Fruit fly (Drosophila melanogaster) whole organism, embryonic: Measurements from ENCODE around the gene enc.

Source experiments
- Ada2b ChIP-seq: fragments of 200-800 bp; sonication (Bioruptor generic); IDR thresholded peaks from 2 replicates; pipeline ENCODE4 v1.3.6; 2022; ENCODE audit warnings: missing biosample characterization, missing genetic modification characterization
- Atf-2 ChIP-seq: fragments of 200-800 bp; sonication (Bioruptor generic); optimal IDR thresholded peaks from 2 replicates; lab custom pipeline; 2016; ENCODE audit warnings: missing biosample characterization, missing genetic modification characterization
- B-H2 ChIP-seq: fragments of 200-800 bp; sonication (Bioruptor generic); optimal IDR thresholded peaks from 2 replicates; lab custom pipeline; 2018; ENCODE audit warnings: missing biosample characterization, mild to moderate bottlenecking, missing genetic modification characterization
- CG10321 ChIP-seq: fragments of 200-800 bp; sonication (Bioruptor generic); IDR thresholded peaks from 2 replicates; pipeline ENCODE4 v1.3.6; 2022; ENCODE audit warnings: missing biosample characterization, missing genetic modification characterization
- CG10979 ChIP-seq: fragments of 200-800 bp; sonication (Bioruptor generic); optimal IDR thresholded peaks from 2 replicates; lab custom pipeline; 2018; ENCODE audit warnings: missing biosample characterization, mild to moderate bottlenecking, missing genetic modification characterization, moderate library complexity
- CG1233 ChIP-seq: fragments of 200-800 bp; sonication (Bioruptor generic); optimal IDR thresholded peaks from 4 replicates; lab custom pipeline; 2018; ENCODE audit warnings: missing biosample characterization, mild to moderate bottlenecking, missing genetic modification characterization
- CG13296 ChIP-seq: fragments of 200-800 bp; sonication (Bioruptor generic); optimal IDR thresholded peaks from 3 replicates; lab custom pipeline; 2018; ENCODE audit warnings: missing biosample characterization, mild to moderate bottlenecking, missing genetic modification characterization
- CG14965 ChIP-seq: fragments of 200-800 bp; sonication (Bioruptor generic); optimal IDR thresholded peaks from 2 replicates; lab custom pipeline; 2016; ENCODE audit warnings: missing biosample characterization, missing genetic modification characterization, borderline replicate concordance
- CG15514 ChIP-seq: fragments of 200-800 bp; sonication (Bioruptor generic); optimal IDR thresholded peaks from 3 replicates; lab custom pipeline; 2017; ENCODE audit warnings: missing biosample characterization, missing genetic modification characterization, mild to moderate bottlenecking, moderate library complexity, missing genetic modification reagents
- CG16863 ChIP-seq: fragments of 200-800 bp; sonication (Bioruptor generic); optimal IDR thresholded peaks from 3 replicates; lab custom pipeline; 2016; ENCODE audit warnings: missing biosample characterization, missing genetic modification characterization
- CG2199 ChIP-seq: fragments of 200-800 bp; sonication (Bioruptor generic); IDR thresholded peaks from 3 replicates; pipeline ENCODE4 v1.3.6; 2022; ENCODE audit warnings: missing biosample characterization, missing genetic modification characterization
- CG31224 ChIP-seq: fragments of 200-800 bp; sonication (Bioruptor generic); IDR thresholded peaks from 2 replicates; pipeline ENCODE4 v1.3.6; 2022; ENCODE audit warnings: missing biosample characterization, missing genetic modification characterization
- CG31441 ChIP-seq: fragments of 200-800 bp; sonication (Bioruptor generic); IDR thresholded peaks from 2 replicates; pipeline ENCODE4 v1.3.6; 2022; ENCODE audit warnings: missing biosample characterization, missing genetic modification characterization
- CG4360 ChIP-seq: fragments of 200-800 bp; sonication (Bioruptor generic); IDR thresholded peaks from 2 replicates; pipeline ENCODE4 v1.3.6; 2022; ENCODE audit warnings: missing biosample characterization, missing genetic modification characterization
- CG5245 ChIP-seq: fragments of 200-800 bp; sonication (Bioruptor generic); optimal IDR thresholded peaks from 3 replicates; lab custom pipeline; 2016; ENCODE audit warnings: missing biosample characterization, missing genetic modification characterization
- CkIIα-i1 ChIP-seq: fragments of 200-800 bp; sonication (Bioruptor generic); IDR thresholded peaks from 2 replicates; pipeline ENCODE4 v1.3.6; 2022; ENCODE audit warnings: missing biosample characterization, missing genetic modification characterization
- HHEX ChIP-seq: fragments of 200-800 bp; sonication (Bioruptor generic); optimal IDR thresholded peaks from 3 replicates; lab custom pipeline; 2017; ENCODE audit warnings: missing biosample characterization, mild to moderate bottlenecking, missing genetic modification characterization, missing genetic modification reagents
- Hr78 ChIP-seq, 2 experiments: fragments of 200-800 bp in 1 of 2; fragments of >200 bp in 1 of 2; sonication (Bioruptor generic) in 1 of 2; optimal IDR thresholded peaks; 2 replicates each; lab custom pipeline; 2017 to 2019; ENCODE audit warnings: missing biosample characterization in 2 of 2, missing genetic modification characterization in 2 of 2, mild to moderate bottlenecking in 1 of 2, moderate library complexity in 1 of 2
- MTF-1 ChIP-seq: fragments of 200-800 bp; sonication (Bioruptor generic); optimal IDR thresholded peaks from 2 replicates; lab custom pipeline; 2018; ENCODE audit warnings: missing biosample characterization, mild to moderate bottlenecking, missing genetic modification characterization, borderline replicate concordance
- Med ChIP-seq: fragments of 200-800 bp; sonication (Bioruptor generic); peaks from one replicate; lab custom pipeline; 2016; ENCODE audit warnings: missing biosample characterization, missing genetic modification characterization, mild to moderate bottlenecking, inconsistent platforms, moderate library complexity
- Meics ChIP-seq: fragments of 200-800 bp; sonication (Bioruptor generic); optimal IDR thresholded peaks from 2 replicates; lab custom pipeline; 2017; ENCODE audit warnings: missing biosample characterization, mild to moderate bottlenecking, missing genetic modification characterization
- NC2α ChIP-seq: fragments of 200-800 bp; sonication (Bioruptor generic); optimal IDR thresholded peaks from 2 replicates; lab custom pipeline; 2016; ENCODE audit warnings: missing biosample characterization, missing genetic modification characterization
- Nf-YA ChIP-seq: fragments of 200-800 bp; sonication (Bioruptor generic); IDR thresholded peaks from 2 replicates; pipeline ENCODE4 v1.3.6; 2022; ENCODE audit warnings: missing biosample characterization, missing genetic modification characterization
- Sry-β ChIP-seq: fragments of 200-800 bp; sonication (Bioruptor generic); optimal IDR thresholded peaks from 2 replicates; lab custom pipeline; 2018; ENCODE audit warnings: missing biosample characterization, mild to moderate bottlenecking, missing genetic modification characterization, moderate library complexity
- Xrp1 ChIP-seq: fragments of 200-800 bp; sonication (Bioruptor generic); IDR thresholded peaks from 2 replicates; pipeline ENCODE4 v1.3.6; 2022; ENCODE audit warnings: missing biosample characterization, missing genetic modification characterization
- al ChIP-seq: fragments of 200-800 bp; sonication (Bioruptor generic); IDR thresholded peaks from 2 replicates; pipeline ENCODE4 v1.3.6; 2022; ENCODE audit warnings: missing biosample characterization, missing genetic modification characterization
- bcd ChIP-seq: fragments of 200-800 bp; sonication (Bioruptor generic); optimal IDR thresholded peaks from 2 replicates; lab custom pipeline; 2017; ENCODE audit warnings: missing biosample characterization, mild to moderate bottlenecking, missing genetic modification characterization
- chm ChIP-seq: fragments of 200-800 bp; sonication (Bioruptor generic); IDR thresholded peaks from 2 replicates; pipeline ENCODE4 v1.3.6; 2022; ENCODE audit warnings: missing biosample characterization, missing genetic modification characterization
- dmrt99B ChIP-seq: fragments of 200-800 bp; sonication (Bioruptor generic); optimal IDR thresholded peaks from 2 replicates; lab custom pipeline; 2018; ENCODE audit warnings: missing biosample characterization, mild to moderate bottlenecking, missing genetic modification characterization, moderate library complexity
- dysf ChIP-seq: fragments of 200-800 bp; sonication (Bioruptor generic); IDR thresholded peaks from 3 replicates; pipeline ENCODE4 v1.3.6; 2022; ENCODE audit warnings: missing biosample characterization, missing genetic modification characterization
- fd102C ChIP-seq: fragments of 200-800 bp; sonication (Bioruptor generic); optimal IDR thresholded peaks from 2 replicates; lab custom pipeline; 2018; ENCODE audit warnings: missing biosample characterization, mild to moderate bottlenecking, missing genetic modification characterization, moderate library complexity
- ftz-f1 ChIP-seq: fragments of 200-800 bp; sonication (Bioruptor generic); optimal IDR thresholded peaks from 2 replicates; lab custom pipeline; 2016; ENCODE audit warnings: missing biosample characterization, missing genetic modification characterization
- hkb ChIP-seq, 2 experiments: fragments of 200-800 bp in 1 of 2; fragments of >200 bp in 1 of 2; sonication (Bioruptor generic) in 1 of 2; IDR thresholded peaks in 1 of 2; optimal IDR thresholded peaks in 1 of 2; 2 replicates each; pipeline versions ENCODE4 v1.3.6 to Lab custom; 2017 to 2022; ENCODE audit warnings: missing biosample characterization in 1 of 2, missing genetic modification characterization in 1 of 2
- luna ChIP-seq: fragments of 200-800 bp; sonication (Bioruptor generic); optimal IDR thresholded peaks from 2 replicates; lab custom pipeline; 2016; ENCODE audit warnings: missing biosample characterization, missing genetic modification characterization
- mld ChIP-seq: fragments of 200-800 bp; sonication (Bioruptor generic); IDR thresholded peaks from 3 replicates; pipeline ENCODE4 v1.3.6; 2022; ENCODE audit warnings: missing biosample characterization, missing genetic modification characterization; ENCODE audit not compliant: partially characterized antibody
- nmo ChIP-seq: fragments of 200-800 bp; sonication (Bioruptor generic); optimal IDR thresholded peaks from 2 replicates; lab custom pipeline; 2018; ENCODE audit warnings: missing biosample characterization, mild to moderate bottlenecking, missing genetic modification characterization, moderate library complexity
- pfk ChIP-seq: fragments of 200-800 bp; sonication (Bioruptor generic); optimal IDR thresholded peaks from 2 replicates; lab custom pipeline; 2018; ENCODE audit warnings: missing biosample characterization, mild to moderate bottlenecking, missing genetic modification characterization, moderate library complexity
- prd ChIP-seq, 3 experiments: fragments of >200 bp in 2 of 3; fragments of 200-800 bp in 1 of 3; sonication (Bioruptor generic) in 1 of 3; optimal IDR thresholded peaks in 2 of 3; IDR thresholded peaks in 1 of 3; 2 replicates in 2 of 3; 3 replicates in 1 of 3; pipeline versions ENCODE4 v1.3.6 to Lab custom; 2017 to 2022; ENCODE audit warnings: missing biosample characterization in 1 of 3, missing genetic modification characterization in 1 of 3
- pros ChIP-seq: fragments of 200-800 bp; sonication (Bioruptor generic); optimal IDR thresholded peaks from 3 replicates; lab custom pipeline; 2019; ENCODE audit warnings: missing biosample characterization, mild to moderate bottlenecking, missing genetic modification characterization, moderate library complexity
- pzg ChIP-seq: fragments of 200-800 bp; sonication (Bioruptor generic); optimal IDR thresholded peaks from 3 replicates; lab custom pipeline; 2018; ENCODE audit warnings: missing biosample characterization, mild to moderate bottlenecking, missing genetic modification characterization, moderate library complexity
- ranshi ChIP-seq: fragments of 200-800 bp; sonication (Bioruptor generic); IDR thresholded peaks from 2 replicates; pipeline ENCODE4 v1.3.6; 2022; ENCODE audit warnings: missing biosample characterization, missing genetic modification characterization
- rib ChIP-seq: fragments of 200-800 bp; sonication (Bioruptor generic); IDR thresholded peaks from 2 replicates; pipeline ENCODE4 v1.3.6; 2022; ENCODE audit warnings: missing biosample characterization, missing genetic modification characterization
- row ChIP-seq: fragments of 200-800 bp; sonication (Bioruptor generic); IDR thresholded peaks from 3 replicates; pipeline ENCODE4 v1.3.6; 2022; ENCODE audit warnings: missing biosample characterization, missing genetic modification characterization
- sna ChIP-seq: fragments of 200-800 bp; sonication (Bioruptor generic); IDR thresholded peaks from 2 replicates; pipeline ENCODE4 v1.3.6; 2022; ENCODE audit warnings: missing biosample characterization, missing genetic modification characterization; ENCODE audit not compliant: partially characterized antibody
- ssp ChIP-seq: fragments of 200-800 bp; sonication (Bioruptor generic); IDR thresholded peaks from 2 replicates; pipeline ENCODE4 v1.3.6; 2022; ENCODE audit warnings: missing biosample characterization, missing genetic modification characterization
- twi ChIP-seq: fragments of 200-800 bp; optimal IDR thresholded peaks from 2 replicates; lab custom pipeline; 2019; ENCODE audit warnings: missing biosample characterization, mild to moderate bottlenecking, missing genetic modification characterization, moderate library complexity
- wor ChIP-seq: fragments of 200-800 bp; sonication (Bioruptor generic); IDR thresholded peaks from 2 replicates; pipeline ENCODE4 v1.3.6; 2022; ENCODE audit warnings: missing biosample characterization, missing genetic modification characterization
- zfh2 ChIP-seq: fragments of 200-800 bp; sonication (Bioruptor generic); optimal IDR thresholded peaks from 2 replicates; lab custom pipeline; 2016; ENCODE audit warnings: missing biosample characterization, missing genetic modification characterization

enc gene

dm6 chr3L:3855194-3855980, 36.9 kb downstream of the enc start (continued):
- no peak for TF ChIP-seq MTF-1 (GFP tag; lab: Kevin White, UChicago)
- TF ChIP-seq chm (GFP tag; lab: Robert Waterston, UW), result no peak; the same call in 1 of the 2 replicates
- no peak for TF ChIP-seq CG16863 (GFP tag; lab: Kevin White, UChicago)
- TF ChIP-seq CG10321 (GFP tag; lab: Robert Waterston, UW), result no peak
- TF ChIP-seq fd102C, result peak; percentile 63
- peak; percentile 39 for TF ChIP-seq Med
- no peak for TF ChIP-seq B-H2 (GFP tag; lab: Kevin White, UChicago)
- TF ChIP-seq nmo (GFP tag; lab: Kevin White, UChicago), result peak; percentile 77
- TF ChIP-seq row (GFP tag; lab: Robert Waterston, UW), result peak; percentile 76
- peak; percentile 19 for TF ChIP-seq CG1233 (GFP tag; lab: Kevin White, UChicago)
- peak; percentile 2 for TF ChIP-seq CG5245
- no peak for TF ChIP-seq hkb (optimal IDR thresholded peaks at IDR 0.05; lab: Kevin White, UChicago)
- peak; percentile 63 for TF ChIP-seq hkb (GFP tag; IDR thresholded peaks at IDR 0.05; lab: Robert Waterston, UW)
- TF ChIP-seq CG15514 (GFP tag; lab: Kevin White, UChicago), result no peak
- no peak for TF ChIP-seq pzg (GFP tag; lab: Kevin White, UChicago)
- TF ChIP-seq luna (GFP tag; lab: Kevin White, UChicago), result no peak
- TF ChIP-seq CG31224 (GFP tag; lab: Robert Waterston, UW), result no peak
- TF ChIP-seq CG4360, result peak; percentile 90
- TF ChIP-seq ssp, result 0 out of 2 replicates have a peak, but pooled peaks have one; percentile 8
- TF ChIP-seq Sry-β, result no peak
- no peak for TF ChIP-seq Ada2b (GFP tag; lab: Robert Waterston, UW)
- peak; percentile 51; the same call in 1 of the 2 replicates for TF ChIP-seq ranshi
- TF ChIP-seq zfh2 (GFP tag; lab: Kevin White, UChicago), result no peak
- no peak for TF ChIP-seq NC2α (GFP tag; lab: Kevin White, UChicago)
- no peak for TF ChIP-seq al (GFP tag; lab: Robert Waterston, UW)
- peak; percentile 54 for TF ChIP-seq pros (GFP tag; lab: Kevin White, UChicago)
- TF ChIP-seq CG10979 (tag; lab: Kevin White, UChicago), result peak; percentile 78
- TF ChIP-seq CG31441 (GFP tag; lab: Robert Waterston, UW), result peak; percentile 68
- TF ChIP-seq Meics (GFP tag; lab: Kevin White, UChicago), result no peak
- TF ChIP-seq pfk (GFP tag; lab: Kevin White, UChicago), result no peak
- no peak for TF ChIP-seq Hr78 (GFP tag; optimal IDR thresholded peaks at IDR 0.05; lab: Kevin White, UChicago)
- no peak for TF ChIP-seq Atf-2 (GFP tag; lab: Kevin White, UChicago)
- TF ChIP-seq wor (GFP tag; lab: Robert Waterston, UW), result no peak
- TF ChIP-seq Xrp1, result peak; percentile 89
- no peak for TF ChIP-seq prd (optimal IDR thresholded peaks at IDR 0.05; lab: Kevin White, UChicago)
- TF ChIP-seq prd (GFP tag; IDR thresholded peaks at IDR 0.05; lab: Robert Waterston, UW), result peak; percentile 83; the same call in 2 of the 3 replicates
- TF ChIP-seq CG13296 (GFP tag; lab: Kevin White, UChicago), result no peak
- TF ChIP-seq HHEX (GFP tag; lab: Kevin White, UChicago), result no peak
- peak; percentile 53 for TF ChIP-seq dmrt99B (tag; lab: Kevin White, UChicago)
- TF ChIP-seq Nf-YA (GFP tag; lab: Robert Waterston, UW), result peak; percentile 40; the same call in 1 of the 2 replicates
- peak; percentile 18 for TF ChIP-seq twi (tag; lab: Kevin White, UChicago)
- TF ChIP-seq CG2199 (GFP tag; lab: Robert Waterston, UW), result 0 out of 3 replicates have a peak, but pooled peaks have one; percentile 11
- no peak for TF ChIP-seq ftz-f1
- TF ChIP-seq CkIIα-i1, result no peak
- no peak for TF ChIP-seq CG14965 (GFP tag; lab: Kevin White, UChicago)
- TF ChIP-seq rib (GFP tag; lab: Robert Waterston, UW), result no peak
- TF ChIP-seq mld, result no peak
- peak; percentile 39; the same call in 1 of the 3 replicates for TF ChIP-seq dysf (GFP tag; lab: Robert Waterston, UW)
- TF ChIP-seq bcd (GFP tag; lab: Kevin White, UChicago), result peak; percentile 46
- no peak for TF ChIP-seq sna (GFP tag; lab: Robert Waterston, UW)
